Worm (Caenorhabditis elegans): ENCODE measurements around the gene F37C4.6.

ce11 chrIV:3839420-3839819 lies 38.7 kb downstream of the F37C4.6 start, which contains the start of gene F28F9.2:
- TF ChIP-seq elt-2 (tag; optimal IDR thresholded peaks at IDR 0.05) (no peak), lin-11 (tag; optimal IDR thresholded peaks at IDR 0.05) (no peak)
